Fruit fly (Drosophila melanogaster) whole organism, adult: ENCODE results near the gene CG13083.

Experiments used
- CG14711 ChIP-seq: fragments of 200-800 bp; sonication (Bioruptor generic); optimal IDR thresholded peaks from 2 replicates; lab custom pipeline; 2018; ENCODE audit warnings: missing biosample characterization, mild to moderate bottlenecking, missing genetic modification characterization, moderate library complexity
- CG7101 ChIP-seq: fragments of 200-800 bp; sonication (Bioruptor generic); optimal IDR thresholded peaks from 2 replicates; lab custom pipeline; 2018; ENCODE audit warnings: missing biosample characterization, mild to moderate bottlenecking, missing genetic modification characterization, moderate library complexity
- Clk ChIP-seq: fragments of 200-800 bp; sonication (Bioruptor generic); optimal IDR thresholded peaks from 2 replicates; lab custom pipeline; 2017; ENCODE audit warnings: missing biosample characterization, missing genetic modification characterization
- Hr96 ChIP-seq: fragments of 200-800 bp; sonication (Bioruptor generic); optimal IDR thresholded peaks from 2 replicates; lab custom pipeline; 2016; ENCODE audit warnings: missing biosample characterization, missing genetic modification characterization
- bab1 ChIP-seq: fragments of 200-800 bp; sonication (Bioruptor generic); optimal IDR thresholded peaks from 3 replicates; lab custom pipeline; 2019; ENCODE audit warnings: missing biosample characterization, mild to moderate bottlenecking, missing genetic modification characterization, moderate library complexity
- tj ChIP-seq: fragments of 200-800 bp; sonication (Bioruptor generic); optimal IDR thresholded peaks from 3 replicates; lab custom pipeline; 2017; ENCODE audit warnings: missing biosample characterization, mild to moderate bottlenecking, missing genetic modification characterization, moderate library complexity

- TF ChIP-seq Clk (GFP tag; lab: Kevin White, UChicago) (no peak), CG7101 (no peak), bab1 (GFP tag; lab: Kevin White, UChicago) (no peak), CG14711 (tag; lab: Kevin White, UChicago) (no peak), Hr96 (GFP tag; lab: Kevin White, UChicago) (no peak), tj (peak; percentile 77)
Observed at dm6 chr2L:19441339-19441738, 46.0 kb upstream of the CG13083 start.
